Worm (Caenorhabditis elegans) whole organism, young adult: ENCODE results near the gene srw-1.

Source experiments
- F23B12.7 ChIP-seq: sonication (generic microtip); optimal IDR thresholded peaks from 2 replicates; lab custom pipeline; 2017; ENCODE audit warnings: missing genetic modification characterization, mild to moderate bottlenecking, missing compliant biosample characterization, antibody characterized with exemption, moderate library complexity; ENCODE audit not compliant: insufficient read depth
- ama-1 ChIP-seq, 3 experiments: fragments of 150-350 bp in 1 of 3; sonication (generic microtip) in 2 of 3; optimal IDR thresholded peaks; 2 replicates each; lab custom pipeline; 2014 to 2018; ENCODE audit warnings: missing biosample characterization in 2 of 3, missing genetic modification characterization in 2 of 3, missing genetic modification reagents in 2 of 3
- ceh-40 ChIP-seq: fragments of 200-800 bp; sonication (Bioruptor generic); IDR thresholded peaks from 2 replicates; pipeline ENCODE4 v1.3.6; 2022; ENCODE audit warnings: missing genetic modification characterization, missing compliant biosample characterization
- ceh-58 ChIP-seq: fragments of 200-800 bp; sonication (Bioruptor generic); IDR thresholded peaks from 2 replicates; pipeline ENCODE4 v1.3.6; 2022; ENCODE audit warnings: missing genetic modification characterization, missing compliant biosample characterization
- dpl-1 ChIP-seq: fragments of 150-350 bp; optimal IDR thresholded peaks from 2 replicates; lab custom pipeline; 2014; ENCODE audit warnings: missing biosample characterization, missing genetic modification reagents, missing genetic modification characterization
- him-1 ChIP-seq: sonication (generic microtip); optimal IDR thresholded peaks from 2 replicates; lab custom pipeline; 2016; ENCODE audit warnings: missing genotype, missing genetic modification reagents, missing genetic modification characterization, missing compliant biosample characterization
- lin-35 ChIP-seq, 3 experiments: fragments of 150-350 bp in 2 of 3; sonication (generic microtip) in 1 of 3; optimal IDR thresholded peaks; 2 replicates each; lab custom pipeline; 2014 to 2018; ENCODE audit warnings: missing biosample characterization in 3 of 3, missing genetic modification characterization in 3 of 3, missing genetic modification reagents in 3 of 3
- nhr-90 ChIP-seq: sonication (generic microtip); optimal IDR thresholded peaks from 2 replicates; lab custom pipeline; 2016; ENCODE audit warnings: missing genotype, mild to moderate bottlenecking, missing genetic modification characterization, missing compliant biosample characterization
- rcor-1 ChIP-seq: fragments of 200-800 bp; sonication (Bioruptor generic); IDR thresholded peaks from 2 replicates; pipeline ENCODE4 v1.3.6; 2022; ENCODE audit warnings: missing genetic modification reagents, missing genetic modification characterization, missing compliant biosample characterization

DNA sequence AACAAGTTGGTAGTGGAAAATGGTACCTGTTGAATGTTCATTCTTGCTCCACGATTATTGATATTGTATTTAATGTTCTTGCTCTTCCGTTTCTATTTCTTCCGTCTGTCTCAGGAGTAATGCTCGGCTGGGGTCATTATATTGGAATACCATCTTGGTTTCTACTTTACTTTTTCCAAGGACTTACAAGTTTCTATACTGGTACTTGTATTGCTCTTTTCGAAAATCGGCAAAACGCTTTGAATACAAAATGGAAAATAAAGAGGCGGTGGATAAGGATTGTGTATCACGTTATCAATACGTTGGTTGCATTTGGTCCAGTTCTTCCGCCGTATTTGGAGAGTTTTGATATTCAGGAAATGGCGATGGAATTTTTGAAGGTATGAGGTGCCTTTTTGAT is 46.0 kb upstream of the srw-1 start:
- no peak for TF ChIP-seq ceh-40
- TF ChIP-seq lin-35 (GFP tag; optimal IDR thresholded peaks at IDR 0.05; lab: Kevin White, UChicago): no peak
- no peak for TF ChIP-seq F23B12.7 (tag; lab: Kevin White, UChicago)
- TF ChIP-seq ceh-58: no peak
- TF ChIP-seq him-1 (tag; lab: Kevin White, UChicago): no peak
- no peak for TF ChIP-seq ama-1 (optimal IDR thresholded peaks at IDR 0.05; lab: Kevin White, UChicago)
- no peak for TF ChIP-seq ama-1 (GFP tag; optimal IDR thresholded peaks at IDR 0.05; lab: Kevin White, UChicago)
- no peak for TF ChIP-seq dpl-1 (GFP tag; lab: Kevin White, UChicago)
- TF ChIP-seq rcor-1 (GFP tag; lab: Robert Waterston, UW): no peak
- TF ChIP-seq nhr-90 (tag; lab: Kevin White, UChicago): no peak
